Fruit fly (Drosophila melanogaster) ovary, adult (tissue): ENCODE measurements around the gene CG17732.

ENCODE experiments used
- CG17801 ChIP-seq: fragments of 200-800 bp; optimal IDR thresholded peaks from 2 replicates; lab custom pipeline; 2019; ENCODE audit warnings: missing biosample characterization, mild to moderate bottlenecking, missing genetic modification characterization, moderate library complexity; ENCODE audit not compliant: partially characterized antibody

CG17732 gene

DNA sequence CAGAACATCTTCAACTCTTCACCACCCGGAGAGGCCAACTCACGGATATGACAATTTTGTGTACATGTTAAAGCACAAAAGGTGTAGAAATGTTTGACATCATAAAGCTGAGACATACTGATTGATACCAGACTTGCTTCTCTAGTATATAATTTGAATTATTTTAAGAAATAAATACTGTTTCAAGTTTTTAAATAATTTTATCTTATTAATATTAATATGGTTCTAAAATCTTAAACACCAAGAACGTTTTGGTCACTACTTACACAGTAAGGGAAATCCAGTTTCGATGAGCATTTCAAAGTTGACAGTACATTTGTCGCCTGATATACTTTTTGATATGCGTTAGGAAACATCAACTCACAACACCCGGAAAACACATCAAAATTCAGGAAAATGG, 4.3 kb downstream of the CG17732 start, which contains the start of the genes hale and schuy:
Gene hale (minus strand): TSS at position 101 of the 400 bp plus-strand sequence.
Gene schuy (plus strand): TSS at position 326 of the 400 bp plus-strand sequence.
- TF ChIP-seq CG17801 (GFP tag; lab: Kevin White, UChicago) = no peak

DNA sequence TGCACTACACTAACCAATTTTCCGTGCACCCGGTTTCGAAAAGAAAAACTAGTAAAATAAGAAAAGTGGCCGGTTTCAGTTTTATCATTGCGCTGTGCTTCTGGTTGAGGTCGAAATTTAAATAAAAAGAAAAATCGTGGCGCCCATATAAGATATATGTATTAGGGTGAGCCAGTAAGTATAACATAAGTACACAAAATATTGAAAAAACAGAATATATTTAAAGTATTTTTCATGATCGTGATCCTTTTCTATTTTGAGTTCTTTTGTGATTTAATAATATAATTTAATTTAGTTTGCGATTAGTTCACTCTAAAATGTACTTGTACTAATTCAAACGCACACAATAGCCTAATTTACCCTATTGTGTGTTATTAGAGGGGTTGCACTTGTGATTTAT, 7.4 kb downstream of the CG17732 start, which contains the start of gene Csas:
Gene Csas (minus strand): TSS at position 101 of the 400 bp plus-strand sequence.
- TF ChIP-seq CG17801 (GFP tag; lab: Kevin White, UChicago) = no peak

DNA sequence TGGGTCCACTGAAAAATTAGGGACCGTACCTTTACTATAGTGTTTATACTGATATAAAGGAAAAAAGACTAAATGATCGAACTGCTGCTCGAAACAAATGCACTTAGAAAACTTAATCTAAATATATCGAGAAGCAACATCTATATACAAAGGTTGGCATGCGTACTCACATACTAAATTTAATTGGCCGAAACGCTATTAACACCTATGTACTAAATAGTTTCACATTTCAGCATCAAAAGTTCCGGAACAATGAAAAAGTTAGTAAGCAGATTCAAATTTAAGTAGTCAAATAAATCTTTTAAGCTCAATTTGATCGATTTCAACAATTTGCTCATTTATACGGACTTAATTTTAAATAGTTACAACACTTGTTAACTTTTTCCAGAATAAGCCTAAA, 9.6 kb downstream of the CG17732 start, which contains the start of gene fln:
Gene fln (minus strand): TSS at position 101 of the 400 bp plus-strand sequence.
- no peak for TF ChIP-seq CG17801 (GFP tag; lab: Kevin White, UChicago)

DNA sequence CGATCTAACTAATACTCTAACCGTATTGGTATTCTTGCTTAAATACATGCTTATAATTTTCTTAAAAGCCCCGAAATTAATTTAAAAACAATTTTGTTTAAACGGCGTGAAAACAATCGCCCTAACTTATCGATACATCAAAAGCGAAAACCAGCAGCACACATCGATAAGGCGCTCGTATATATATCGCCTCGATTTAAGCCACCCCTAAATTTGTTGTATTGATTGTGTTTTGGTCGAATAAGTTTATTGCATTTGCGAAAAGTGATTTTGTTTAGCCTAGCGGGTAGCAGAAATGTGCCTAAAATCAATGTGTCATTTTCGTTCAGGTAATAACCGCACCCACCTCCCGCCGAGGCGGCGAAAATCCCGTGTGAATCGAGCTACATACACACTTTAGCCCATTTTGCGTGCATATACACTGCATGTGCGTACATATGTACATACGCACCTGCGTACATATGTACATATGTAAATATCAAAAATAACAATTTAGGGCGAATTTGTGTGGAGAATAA, 10.3 kb downstream of the CG17732 start, which contains the start of the genes CG7646 and Nca:
Gene CG7646 (plus strand): TSS at position 174 of the 518 bp plus-strand sequence.
Gene Nca (plus strand): TSS at position 174 of the 518 bp plus-strand sequence.
- no peak for TF ChIP-seq CG17801 (GFP tag; lab: Kevin White, UChicago)

DNA sequence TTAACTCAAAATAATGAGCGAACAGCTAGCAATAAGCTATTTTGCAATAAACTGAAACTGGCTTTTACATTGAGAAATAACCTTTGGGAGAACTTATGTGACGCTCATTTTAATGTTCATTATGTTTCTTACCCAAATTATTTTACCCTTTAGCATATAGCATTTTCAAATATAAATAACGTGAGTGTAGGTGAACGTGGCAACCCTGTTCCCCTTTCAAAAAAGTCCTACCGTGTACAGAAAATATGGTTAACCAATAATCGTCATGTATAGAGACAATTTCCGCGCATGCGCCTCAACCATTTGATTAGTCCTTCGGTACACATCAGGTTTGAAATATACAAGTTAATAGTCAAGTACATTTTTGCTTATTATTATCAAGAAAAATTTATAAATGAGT, 12.5 kb downstream of the CG17732 start:
- TF ChIP-seq CG17801 (GFP tag; lab: Kevin White, UChicago) = no peak

DNA sequence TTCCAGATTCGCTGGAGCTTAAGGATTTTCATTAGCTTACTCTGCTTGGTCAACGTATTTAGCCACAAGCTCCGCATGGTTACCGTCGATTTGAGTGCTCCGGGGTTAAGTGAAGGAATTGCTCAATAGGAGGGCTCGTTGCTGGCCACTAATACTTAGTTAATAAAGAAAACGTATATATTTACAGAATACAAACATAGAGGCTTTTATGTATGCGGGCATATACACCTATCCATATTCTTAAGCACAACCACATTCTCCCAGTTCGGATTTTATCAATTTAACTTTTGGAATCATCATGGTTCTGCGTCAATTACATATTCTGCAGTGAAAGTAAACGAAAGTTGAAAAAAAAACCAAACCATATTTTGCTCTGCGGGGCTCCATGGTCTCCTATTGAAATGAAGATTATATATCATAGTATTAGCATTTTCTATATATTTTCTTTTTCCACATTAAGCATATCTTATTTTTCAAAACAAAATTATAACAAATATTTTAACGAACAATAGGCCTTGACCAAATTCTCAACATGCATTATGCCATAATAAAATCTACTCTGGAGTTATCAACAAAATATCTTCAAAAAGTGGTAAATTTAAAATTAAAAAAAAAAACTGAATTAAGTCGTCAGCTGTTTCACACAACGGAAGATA, 18.7 kb downstream of the CG17732 start, which contains the start of the genes Tom20 and Gabat:
Gene Tom20 (plus strand): TSS at position 564 of the 656 bp plus-strand sequence.
Gene Gabat (minus strand): TSS at position 606 of the 656 bp plus-strand sequence.
- no peak for TF ChIP-seq CG17801 (GFP tag; lab: Kevin White, UChicago)

DNA sequence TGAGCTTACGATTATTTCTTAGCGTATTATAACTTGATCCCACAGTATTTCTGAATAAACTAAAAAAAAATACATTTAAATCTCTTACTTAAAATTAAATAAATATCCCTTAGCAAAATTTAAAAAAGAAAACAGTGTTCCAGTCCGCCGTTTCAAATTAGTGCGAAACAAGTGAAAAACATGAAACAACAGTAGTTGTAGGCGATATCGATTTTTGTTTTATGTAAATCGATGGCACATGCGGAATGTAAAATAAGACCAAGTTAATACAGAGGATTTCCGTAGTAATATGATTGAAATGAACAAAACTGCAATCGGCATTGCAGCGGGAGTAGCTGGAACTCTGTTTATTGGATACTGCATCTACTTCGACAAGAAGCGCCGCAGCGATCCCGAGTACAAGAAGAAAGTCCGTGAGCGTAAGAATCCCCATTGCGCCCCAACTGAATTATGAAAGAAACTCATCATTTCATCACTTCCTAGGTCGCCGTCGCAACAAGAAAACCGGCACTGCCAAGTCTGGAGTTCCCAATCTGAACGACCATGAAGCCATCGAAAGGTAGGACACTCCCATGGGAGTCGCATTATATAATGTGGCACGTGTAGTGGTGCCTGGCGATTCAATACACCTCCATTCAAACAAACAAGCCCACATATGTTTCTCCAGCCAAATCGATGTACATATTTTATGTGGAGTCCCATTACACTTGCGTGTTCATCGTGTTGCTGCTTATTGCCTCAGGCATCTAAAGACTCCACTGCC, 19.6 kb downstream of the CG17732 start:
- TF ChIP-seq CG17801 (GFP tag; lab: Kevin White, UChicago) = no peak

DNA sequence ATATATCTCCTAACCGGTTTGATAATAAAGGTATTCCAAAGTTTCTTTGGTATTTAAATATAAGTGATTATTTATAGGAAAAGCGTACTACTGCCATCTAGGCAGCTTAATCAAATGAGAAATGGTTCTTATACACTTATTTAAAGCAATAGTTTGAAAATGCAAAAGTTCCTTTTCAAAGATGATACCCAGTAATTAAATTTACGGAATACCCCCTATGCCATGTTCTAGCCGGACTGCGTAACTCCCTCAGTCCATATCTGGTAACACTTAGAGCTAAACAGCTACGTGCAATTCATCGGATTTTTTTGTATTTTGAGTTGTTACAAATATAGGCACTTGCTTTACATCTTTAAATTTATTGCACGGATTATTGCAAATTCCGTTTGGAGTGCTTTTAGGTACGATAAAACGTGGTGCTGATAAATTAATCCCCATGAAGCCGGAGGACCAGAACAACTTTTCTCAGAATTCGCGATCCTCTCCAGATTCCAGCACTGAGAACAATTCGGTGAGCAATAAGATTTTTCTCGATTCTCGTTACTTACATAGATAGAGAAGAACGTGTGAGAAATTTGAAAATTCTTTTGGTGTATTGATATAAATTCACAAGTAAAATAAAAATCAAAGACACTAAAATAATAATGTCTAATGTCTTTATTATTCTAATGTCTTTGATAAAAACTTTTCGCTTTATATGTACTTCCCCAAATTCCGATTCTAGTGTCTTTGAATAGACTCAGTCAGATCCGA, 21.2 kb downstream of the CG17732 start, which contains the start of gene CG7668:
Gene CG7668 (plus strand): TSS at position 255 of the 753 bp plus-strand sequence.
- TF ChIP-seq CG17801 (GFP tag; lab: Kevin White, UChicago) = peak; percentile 82

DNA sequence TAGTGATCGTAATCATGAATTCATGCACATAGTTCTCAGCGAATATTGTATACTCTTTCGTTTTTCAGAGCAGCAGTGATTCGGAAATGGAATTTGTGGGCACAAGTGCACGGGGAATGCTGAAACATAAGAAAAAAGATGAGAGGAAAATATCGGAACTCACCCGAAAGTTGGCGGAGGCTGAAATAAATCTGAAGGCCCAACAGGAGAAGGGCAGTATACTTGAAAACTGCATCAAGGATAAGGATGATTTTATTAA, 21.7 kb downstream of the CG17732 start:
- TF ChIP-seq CG17801 (GFP tag; lab: Kevin White, UChicago) = no peak

DNA sequence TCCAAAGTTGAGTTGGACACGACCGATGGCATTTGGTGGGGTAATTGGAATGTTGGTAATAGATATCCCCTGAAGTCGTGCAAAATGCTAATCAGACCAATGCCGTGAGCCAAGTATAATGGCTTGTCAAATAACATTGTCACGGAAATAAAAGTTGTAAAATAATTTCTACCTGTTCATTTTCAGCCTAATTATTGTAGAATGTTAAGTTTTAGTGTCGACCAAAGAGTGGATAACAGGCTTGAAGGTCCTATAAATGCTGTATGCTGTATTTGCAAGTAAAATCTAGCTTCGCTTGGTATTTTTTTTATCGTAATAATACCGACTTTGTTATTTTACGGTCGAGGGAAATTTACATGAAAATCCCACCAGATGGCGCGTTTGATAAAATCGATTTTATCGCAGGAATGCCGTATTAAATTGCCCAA, 23.0 kb downstream of the CG17732 start:
- TF ChIP-seq CG17801 (GFP tag; lab: Kevin White, UChicago) = no peak

DNA sequence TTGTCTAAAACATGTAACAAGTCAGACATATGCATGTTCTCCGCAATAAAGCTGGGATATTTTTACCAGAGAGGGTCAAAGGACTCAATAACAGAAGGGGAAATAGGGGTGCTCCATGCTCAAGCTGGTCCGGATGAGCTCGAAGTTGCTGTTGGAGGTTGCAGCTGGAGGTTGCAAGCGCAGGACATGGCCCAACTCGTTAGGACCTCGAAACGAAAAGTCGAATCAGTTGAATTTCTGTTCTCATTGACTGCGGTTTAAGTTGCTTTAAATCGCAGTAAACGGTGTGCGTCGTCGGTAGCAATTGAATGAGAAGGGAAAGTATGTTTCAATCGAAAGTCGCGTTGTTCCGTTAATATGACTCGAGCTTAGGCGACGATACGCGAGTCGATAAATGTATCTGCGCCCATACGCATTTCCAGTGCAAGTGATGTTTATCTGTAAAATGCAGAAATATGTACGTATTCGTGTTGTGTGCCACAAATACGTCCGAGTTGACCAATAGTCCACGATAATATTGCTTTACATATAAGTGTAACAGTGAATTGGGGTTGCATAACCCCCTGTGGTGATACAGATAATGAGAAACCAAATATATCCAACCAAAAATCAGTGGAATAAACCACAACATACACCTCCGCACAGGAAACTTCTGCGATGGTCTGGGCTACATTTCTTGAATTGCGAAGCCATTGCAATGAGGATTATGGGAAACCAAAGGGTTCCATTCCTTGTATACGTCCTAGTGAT, 23.7 kb downstream of the CG17732 start, which contains the start of gene kug:
Gene kug (plus strand): TSS at position 269 of the 750 bp plus-strand sequence.
- TF ChIP-seq CG17801 (GFP tag; lab: Kevin White, UChicago) = no peak

DNA sequence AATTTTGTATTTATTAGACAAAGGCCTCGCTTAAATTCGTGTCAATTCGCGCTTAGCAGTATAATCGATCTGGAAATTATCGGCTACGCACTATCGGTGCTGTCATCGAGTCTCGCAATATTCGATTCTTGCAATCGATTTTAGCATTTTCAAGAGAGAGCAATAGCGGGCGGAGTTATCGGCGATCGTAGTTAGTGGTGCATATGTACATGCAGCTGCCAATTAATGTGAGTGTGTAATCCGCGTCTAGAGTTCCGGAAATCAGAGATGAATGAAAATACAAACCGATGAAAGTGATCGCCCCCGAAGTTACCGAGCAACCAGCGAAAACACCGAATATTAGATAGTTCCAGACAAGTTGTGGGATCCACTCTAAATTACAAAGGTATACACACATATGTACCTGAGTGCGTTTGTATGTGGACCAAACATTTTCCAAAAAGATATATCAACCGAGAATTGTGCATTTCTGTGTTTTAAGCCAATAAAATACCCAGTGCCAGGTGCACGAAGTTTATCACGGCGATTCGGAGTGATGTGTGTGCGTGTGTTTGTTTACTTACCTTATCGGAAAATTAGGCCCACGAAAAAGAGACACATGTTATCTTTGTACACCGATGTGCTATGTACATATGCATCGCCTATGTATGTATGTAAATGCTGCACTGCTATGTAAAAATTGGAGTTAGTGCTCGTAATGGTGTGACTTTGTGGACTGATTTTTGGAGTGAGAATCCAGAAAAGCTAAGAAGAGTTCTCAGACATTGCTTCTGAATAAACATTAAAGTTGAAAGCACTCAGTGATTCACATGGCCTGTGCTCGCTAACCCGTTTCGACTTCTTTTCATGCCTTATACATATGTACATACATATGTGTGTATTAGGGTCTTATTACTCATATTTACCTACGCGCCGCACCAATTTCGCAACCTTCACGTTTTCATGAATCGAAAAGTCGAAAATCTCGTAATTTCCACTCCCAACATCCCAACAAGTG, 25.1 kb downstream of the CG17732 start:
- peak; percentile 5 for TF ChIP-seq CG17801 (GFP tag; lab: Kevin White, UChicago)
